Fruit fly (Drosophila melanogaster): ENCODE results near the gene Rlip.

The Rlip gene

DNA sequence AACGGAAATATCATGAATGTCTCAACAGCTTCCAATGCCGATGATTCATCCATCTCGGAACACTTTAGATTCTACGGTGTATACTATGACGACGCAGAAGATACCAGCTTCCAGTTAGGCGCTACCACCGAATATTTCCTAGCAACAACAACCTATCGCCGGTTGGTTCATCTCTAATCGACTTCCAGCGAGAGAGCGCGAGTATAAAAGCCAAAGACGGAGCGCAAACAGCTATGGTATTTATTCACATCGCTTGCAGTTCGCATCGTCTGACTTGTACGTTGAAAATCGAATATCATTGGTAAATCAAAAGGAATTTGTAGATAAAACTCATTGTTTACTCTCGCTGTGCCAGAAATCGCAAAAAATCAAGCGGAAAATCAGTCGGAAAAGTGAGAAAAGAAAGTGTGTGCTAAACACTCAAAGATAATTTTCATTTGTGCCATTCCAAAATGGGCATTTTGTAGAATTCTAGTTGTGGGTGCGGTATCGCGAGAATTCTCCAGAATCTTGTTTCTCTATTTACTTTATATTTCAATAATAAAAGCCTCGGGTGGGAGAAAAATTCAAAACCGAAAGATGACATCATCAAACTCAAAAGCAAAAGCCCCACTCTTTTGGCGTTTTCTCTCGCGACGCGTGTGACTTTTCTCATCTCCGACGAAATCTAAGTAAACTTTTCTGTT lies 47.7 kb downstream of the Rlip start, which contains the start of gene AnxB9 (continued):
- TF ChIP-seq cato (GFP tag; optimal IDR thresholded peaks at IDR 0.05; ENCODE audit: borderline replicate concordance) (no peak), CG12391 (tag; optimal IDR thresholded peaks at IDR 0.05) (peak; percentile 13), mam (GFP tag; optimal IDR thresholded peaks at IDR 0.05) (no peak), CG4424 (GFP tag; optimal IDR thresholded peaks at IDR 0.05) (no peak), Antp (GFP tag; optimal IDR thresholded peaks at IDR 0.05) (peak; percentile 21), Sry-β (GFP tag; optimal IDR thresholded peaks at IDR 0.05) (no peak), Aef1 (GFP tag; IDR thresholded peaks at IDR 0.05) (peak; percentile 50; the same call in 2 of the 3 replicates), aop (GFP tag; IDR thresholded peaks at IDR 0.05) (no peak), CG10565 (GFP tag; optimal IDR thresholded peaks at IDR 0.05) (no peak), CG14860 (GFP tag; IDR thresholded peaks at IDR 0.05; ENCODE audit: partially characterized antibody) (no peak; the same call in 1 of the 3 replicates), CG7372 (GFP tag; IDR thresholded peaks at IDR 0.05) (no peak), da (GFP tag; optimal IDR thresholded peaks at IDR 0.05) (no peak), CG11456 (GFP tag; IDR thresholded peaks at IDR 0.05) (peak; percentile 33; the same call in 1 of the 3 replicates), Atf6 (GFP tag; IDR thresholded peaks at IDR 0.05) (no peak; the same call in 1 of the 2 replicates), NfI (GFP tag; optimal IDR thresholded peaks at IDR 0.05) (peak; percentile 10), fd64A (GFP tag; optimal IDR thresholded peaks at IDR 0.05) (peak; percentile 56), CG14050 (GFP tag; IDR thresholded peaks at IDR 0.05) (no peak), fru (optimal IDR thresholded peaks at IDR 0.05) (no peak), CG4360 (GFP tag; IDR thresholded peaks at IDR 0.05) (peak; percentile 82), CG4328 (GFP tag; optimal IDR thresholded peaks at IDR 0.05) (peak; percentile 22), CG10209 (GFP tag; optimal IDR thresholded peaks at IDR 0.05) (no peak), CG1529 (GFP tag; optimal IDR thresholded peaks at IDR 0.05) (no peak), Elba2 (GFP tag; optimal IDR thresholded peaks at IDR 0.05) (no peak), shn (GFP tag; optimal IDR thresholded peaks at IDR 0.05) (peak; percentile 19), Gug (GFP tag; IDR thresholded peaks at IDR 0.05) (0 out of 4 replicates have a peak, but pooled peaks have one; percentile 7), CG17912 (GFP tag; optimal IDR thresholded peaks at IDR 0.05) (peak; percentile 42), esg (GFP tag; conservative IDR thresholded peaks at IDR 0.05) (no peak), CG8359 (GFP tag; optimal IDR thresholded peaks at IDR 0.05; ENCODE audit: borderline replicate concordance) (no peak), bsh (GFP tag; optimal IDR thresholded peaks at IDR 0.05) (peak in 1 of 2 experiments; percentile 20), B-H1 (GFP tag; IDR thresholded peaks at IDR 0.05) (no peak), CG42726 (GFP tag; IDR thresholded peaks at IDR 0.05; ENCODE audit: partially characterized antibody) (peak; percentile 77; the same call in 1 of the 2 replicates), CG3995 (GFP tag; optimal IDR thresholded peaks at IDR 0.05) (no peak), CG17328 (GFP tag; IDR thresholded peaks at IDR 0.05) (peak; percentile 29; the same call in 1 of the 2 replicates), CG15073 (GFP tag; optimal IDR thresholded peaks at IDR 0.05) (no peak), vnd (GFP tag; IDR thresholded peaks at IDR 0.05; ENCODE audit: partially characterized antibody) (no peak), Dip3 (GFP tag; optimal IDR thresholded peaks at IDR 0.05) (peak; percentile 1), Sox100B (GFP tag; optimal IDR thresholded peaks at IDR 0.05) (no peak), CG2129 (GFP tag; IDR thresholded peaks at IDR 0.05; ENCODE audit: partially characterized antibody) (peak; percentile 9; the same call in 1 of the 2 replicates), CG1603 (tag; optimal IDR thresholded peaks at IDR 0.05) (peak; percentile 43), nmo (GFP tag; optimal IDR thresholded peaks at IDR 0.05) (no peak), B-H2 (GFP tag; optimal IDR thresholded peaks at IDR 0.05) (peak; percentile 34), CG10274 (GFP tag; optimal IDR thresholded peaks at IDR 0.05) (no peak), pb (GFP tag; optimal IDR thresholded peaks at IDR 0.05) (peak; percentile 28), CG18476 (GFP tag; optimal IDR thresholded peaks at IDR 0.05) (no peak), jing (GFP tag; optimal IDR thresholded peaks at IDR 0.05) (no peak), dpn (GFP tag; optimal IDR thresholded peaks at IDR 0.05) (peak; percentile 23 to 53), Opbp (GFP tag; IDR thresholded peaks at IDR 0.05; ENCODE audit: partially characterized antibody) (peak; percentile 77), klu (GFP tag; IDR thresholded peaks at IDR 0.05) (no peak), so (GFP tag; IDR thresholded peaks at IDR 0.05) (0 out of 3 replicates have a peak, but pooled peaks have one; percentile 9)
